Fruit fly (Drosophila melanogaster) whole organism, embryonic: Measurements from ENCODE around the gene CG12948.

Source experiments
- Abd-B ChIP-seq: fragments of 200-800 bp; sonication (Bioruptor generic); optimal IDR thresholded peaks from 2 replicates; lab custom pipeline; 2018; ENCODE audit warnings: missing biosample characterization, mild to moderate bottlenecking, missing genetic modification characterization, moderate library complexity
- Adf1 ChIP-seq: fragments of 200-800 bp; sonication (Bioruptor generic); IDR thresholded peaks from 2 replicates; pipeline ENCODE4 v1.3.6; 2022; ENCODE audit warnings: missing biosample characterization, missing genetic modification characterization
- Atf6 ChIP-seq: fragments of 200-800 bp; sonication (Bioruptor generic); IDR thresholded peaks from 2 replicates; pipeline ENCODE4 v1.3.6; 2022; ENCODE audit warnings: missing biosample characterization, missing genetic modification characterization
- CG10462 ChIP-seq: fragments of 200-800 bp; sonication (Bioruptor generic); optimal IDR thresholded peaks from 2 replicates; lab custom pipeline; 2016; ENCODE audit warnings: missing biosample characterization, missing genetic modification characterization
- CG10543 ChIP-seq: fragments of 200-800 bp; sonication (Bioruptor generic); optimal IDR thresholded peaks from 3 replicates; lab custom pipeline; 2017; ENCODE audit warnings: missing biosample characterization, mild to moderate bottlenecking, missing genetic modification characterization, moderate library complexity
- CG10979 ChIP-seq: fragments of 200-800 bp; sonication (Bioruptor generic); optimal IDR thresholded peaks from 2 replicates; lab custom pipeline; 2018; ENCODE audit warnings: missing biosample characterization, mild to moderate bottlenecking, missing genetic modification characterization, moderate library complexity
- CG11093 ChIP-seq: fragments of 200-800 bp; sonication (Bioruptor generic); IDR thresholded peaks from 3 replicates; pipeline ENCODE4 v1.3.6; 2022; ENCODE audit warnings: missing biosample characterization, missing genetic modification characterization
- CG11560 ChIP-seq: fragments of 200-800 bp; sonication (Bioruptor generic); IDR thresholded peaks from 3 replicates; pipeline ENCODE4 v1.3.6; 2022; ENCODE audit warnings: missing biosample characterization, missing genetic modification characterization
- CG12155 ChIP-seq: fragments of 200-800 bp; sonication (Bioruptor generic); optimal IDR thresholded peaks from 3 replicates; lab custom pipeline; 2016; ENCODE audit warnings: missing biosample characterization, missing genetic modification characterization
- CG12236 ChIP-seq: fragments of 200-800 bp; sonication (Bioruptor generic); optimal IDR thresholded peaks from 2 replicates; lab custom pipeline; 2016; ENCODE audit warnings: missing biosample characterization, missing genetic modification characterization
- CG12299 ChIP-seq: fragments of 200-800 bp; sonication (Bioruptor generic); optimal IDR thresholded peaks from 2 replicates; lab custom pipeline; 2018; ENCODE audit warnings: missing biosample characterization, mild to moderate bottlenecking, missing genetic modification characterization
- CG13424 ChIP-seq: fragments of 200-800 bp; sonication (Bioruptor generic); optimal IDR thresholded peaks from 2 replicates; lab custom pipeline; 2019; ENCODE audit warnings: missing biosample characterization, mild to moderate bottlenecking, missing genetic modification characterization, moderate library complexity
- CG14441 ChIP-seq: fragments of 200-800 bp; sonication (Bioruptor generic); IDR thresholded peaks from 2 replicates; pipeline ENCODE4 v1.3.6; 2022; ENCODE audit warnings: missing biosample characterization, missing genetic modification characterization
- CG14710 ChIP-seq: fragments of 200-800 bp; sonication (Bioruptor generic); optimal IDR thresholded peaks from 3 replicates; lab custom pipeline; 2019; ENCODE audit warnings: missing biosample characterization, mild to moderate bottlenecking, missing genetic modification characterization, moderate library complexity
- CG17829 ChIP-seq: fragments of 200-800 bp; optimal IDR thresholded peaks from 2 replicates; lab custom pipeline; 2019; ENCODE audit warnings: missing biosample characterization, mild to moderate bottlenecking, missing genetic modification characterization, moderate library complexity
- CG18262 ChIP-seq: fragments of 200-800 bp; optimal IDR thresholded peaks from 3 replicates; lab custom pipeline; 2019; ENCODE audit warnings: missing biosample characterization, mild to moderate bottlenecking, missing genetic modification characterization, moderate library complexity
- CG31365 ChIP-seq: fragments of 200-800 bp; sonication (Bioruptor generic); optimal IDR thresholded peaks from 2 replicates; lab custom pipeline; 2018; ENCODE audit warnings: missing biosample characterization, mild to moderate bottlenecking, missing genetic modification characterization
- CG31441 ChIP-seq: fragments of 200-800 bp; sonication (Bioruptor generic); IDR thresholded peaks from 2 replicates; pipeline ENCODE4 v1.3.6; 2022; ENCODE audit warnings: missing biosample characterization, missing genetic modification characterization
- CG4820 ChIP-seq: fragments of 200-800 bp; sonication (Bioruptor generic); optimal IDR thresholded peaks from 3 replicates; lab custom pipeline; 2016; ENCODE audit warnings: missing biosample characterization, missing genetic modification characterization
- CG8089 ChIP-seq: fragments of 200-800 bp; sonication (Bioruptor generic); optimal IDR thresholded peaks from 3 replicates; lab custom pipeline; 2016; ENCODE audit warnings: missing biosample characterization, missing genetic modification characterization
- Dek ChIP-seq: fragments of 200-800 bp; sonication (Bioruptor generic); optimal IDR thresholded peaks from 3 replicates; lab custom pipeline; 2019; ENCODE audit warnings: missing biosample characterization, mild to moderate bottlenecking, missing genetic modification characterization, moderate library complexity
- Elba2 ChIP-seq: fragments of 200-800 bp; sonication (Bioruptor generic); optimal IDR thresholded peaks from 3 replicates; lab custom pipeline; 2016; ENCODE audit warnings: missing biosample characterization, missing genetic modification characterization
- Ets65A ChIP-seq: fragments of 200-800 bp; sonication (Bioruptor generic); peaks from one replicate; lab custom pipeline; 2016; ENCODE audit warnings: missing biosample characterization, missing genetic modification characterization
- Ets97D ChIP-seq: fragments of 200-800 bp; sonication (Bioruptor generic); optimal IDR thresholded peaks from 3 replicates; lab custom pipeline; 2016; ENCODE audit warnings: missing biosample characterization, missing genetic modification characterization
- Fer2 ChIP-seq: fragments of 200-800 bp; sonication (Bioruptor generic); optimal IDR thresholded peaks from 2 replicates; lab custom pipeline; 2018; ENCODE audit warnings: missing biosample characterization, mild to moderate bottlenecking, missing genetic modification characterization, moderate library complexity
- H2.0 ChIP-seq: fragments of 200-800 bp; sonication (Bioruptor generic); IDR thresholded peaks from 2 replicates; pipeline ENCODE4 v1.3.6; 2022; ENCODE audit warnings: missing biosample characterization, missing genetic modification characterization
- Hr3 ChIP-seq: fragments of 200-800 bp; sonication (Bioruptor generic); optimal IDR thresholded peaks from 3 replicates; lab custom pipeline; 2016; ENCODE audit warnings: missing biosample characterization, missing genetic modification characterization
- Hr39 ChIP-seq: fragments of >200 bp; optimal IDR thresholded peaks from 2 replicates; lab custom pipeline; 2017
- NC2α ChIP-seq: fragments of 200-800 bp; sonication (Bioruptor generic); optimal IDR thresholded peaks from 2 replicates; lab custom pipeline; 2016; ENCODE audit warnings: missing biosample characterization, missing genetic modification characterization
- Neu2 ChIP-seq: fragments of 200-800 bp; sonication (Bioruptor generic); optimal IDR thresholded peaks from 3 replicates; lab custom pipeline; 2016; ENCODE audit warnings: missing biosample characterization, missing genetic modification characterization, borderline replicate concordance
- Ptx1 ChIP-seq: fragments of 200-800 bp; sonication (Bioruptor generic); IDR thresholded peaks from 2 replicates; pipeline ENCODE4 v1.3.6; 2022; ENCODE audit warnings: missing biosample characterization, missing genetic modification characterization
- Sox102F ChIP-seq: fragments of 200-800 bp; sonication (Bioruptor generic); optimal IDR thresholded peaks from 2 replicates; lab custom pipeline; 2018; ENCODE audit warnings: missing biosample characterization, mild to moderate bottlenecking, missing genetic modification characterization, moderate library complexity
- ab ChIP-seq: fragments of 200-800 bp; sonication (Bioruptor generic); optimal IDR thresholded peaks from 2 replicates; lab custom pipeline; 2016; ENCODE audit warnings: missing biosample characterization, missing genetic modification characterization
- bcd ChIP-seq: fragments of 200-800 bp; sonication (Bioruptor generic); optimal IDR thresholded peaks from 2 replicates; lab custom pipeline; 2017; ENCODE audit warnings: missing biosample characterization, mild to moderate bottlenecking, missing genetic modification characterization
- cad ChIP-seq: fragments of >200 bp; optimal IDR thresholded peaks from 2 replicates; lab custom pipeline; 2017; ENCODE audit warnings: missing biosample characterization, missing genetic modification characterization
- danr ChIP-seq: fragments of 200-800 bp; sonication (Bioruptor generic); IDR thresholded peaks from 2 replicates; pipeline ENCODE4 v1.3.6; 2022; ENCODE audit warnings: missing biosample characterization, missing genetic modification characterization
- dpn ChIP-seq, 2 experiments: fragments of 200-800 bp; sonication (Bioruptor generic); optimal IDR thresholded peaks; 3 replicates each; lab custom pipeline; 2016; ENCODE audit warnings: missing biosample characterization in 2 of 2, missing genetic modification characterization in 2 of 2
- fru ChIP-seq: fragments of >200 bp; optimal IDR thresholded peaks from 2 replicates; lab custom pipeline; 2017
- fu2 ChIP-seq: fragments of 200-800 bp; sonication (Bioruptor generic); optimal IDR thresholded peaks from 2 replicates; lab custom pipeline; 2016; ENCODE audit warnings: missing biosample characterization, missing genetic modification characterization
- gcm2 ChIP-seq: fragments of 200-800 bp; sonication (Bioruptor generic); optimal IDR thresholded peaks from 2 replicates; lab custom pipeline; 2016; ENCODE audit warnings: missing biosample characterization, missing genetic modification characterization
- gsb-n ChIP-seq: fragments of 200-800 bp; sonication (Bioruptor generic); optimal IDR thresholded peaks from 3 replicates; lab custom pipeline; 2018; ENCODE audit warnings: missing biosample characterization, mild to moderate bottlenecking, missing genetic modification characterization
- ham ChIP-seq: fragments of 200-800 bp; sonication (Bioruptor generic); IDR thresholded peaks from 2 replicates; pipeline ENCODE4 v1.3.6; 2022; ENCODE audit warnings: missing biosample characterization, missing genetic modification characterization
- ind ChIP-seq: fragments of 200-800 bp; sonication (Bioruptor generic); optimal IDR thresholded peaks from 3 replicates; lab custom pipeline; 2016; ENCODE audit warnings: missing biosample characterization, missing genetic modification characterization
- maf-S ChIP-seq: fragments of 200-800 bp; sonication (Bioruptor generic); optimal IDR thresholded peaks from 2 replicates; lab custom pipeline; 2016; ENCODE audit warnings: missing biosample characterization, missing genetic modification characterization
- mam ChIP-seq: fragments of 200-800 bp; sonication (Bioruptor generic); optimal IDR thresholded peaks from 3 replicates; lab custom pipeline; 2016; ENCODE audit warnings: missing biosample characterization, missing genetic modification characterization
- oc ChIP-seq: fragments of 200-800 bp; sonication (Bioruptor generic); optimal IDR thresholded peaks from 2 replicates; lab custom pipeline; 2018; ENCODE audit warnings: missing biosample characterization, mild to moderate bottlenecking, missing genetic modification characterization, moderate library complexity
- salm ChIP-seq: fragments of 200-800 bp; sonication (Bioruptor generic); optimal IDR thresholded peaks from 2 replicates; lab custom pipeline; 2018; ENCODE audit warnings: missing biosample characterization, mild to moderate bottlenecking, missing genetic modification characterization
- schlank ChIP-seq: fragments of 200-800 bp; sonication (Bioruptor generic); optimal IDR thresholded peaks from 2 replicates; lab custom pipeline; 2018; ENCODE audit warnings: missing biosample characterization, mild to moderate bottlenecking, missing genetic modification characterization
- shn ChIP-seq: fragments of 200-800 bp; sonication (Bioruptor generic); optimal IDR thresholded peaks from 3 replicates; lab custom pipeline; 2016; ENCODE audit warnings: missing biosample characterization, missing genetic modification characterization
- sisA ChIP-seq: fragments of 200-800 bp; sonication (Bioruptor generic); IDR thresholded peaks from 2 replicates; pipeline ENCODE4 v1.3.6; 2022; ENCODE audit warnings: missing biosample characterization, missing genetic modification characterization
- sqz ChIP-seq: fragments of 200-800 bp; sonication (Bioruptor generic); optimal IDR thresholded peaks from 3 replicates; lab custom pipeline; 2018; ENCODE audit warnings: missing biosample characterization, mild to moderate bottlenecking, missing genetic modification characterization
- sr ChIP-seq: fragments of 200-800 bp; sonication (Bioruptor generic); IDR thresholded peaks from 3 replicates; pipeline ENCODE4 v1.3.6; 2022; ENCODE audit warnings: missing biosample characterization, missing genetic modification characterization
- toy ChIP-seq: fragments of 200-800 bp; sonication (Bioruptor generic); IDR thresholded peaks from 2 replicates; pipeline ENCODE4 v1.3.6; 2022; ENCODE audit warnings: missing biosample characterization, missing genetic modification characterization
- zfh1 ChIP-seq: fragments of 200-800 bp; sonication (Bioruptor generic); IDR thresholded peaks from 3 replicates; pipeline ENCODE4 v1.3.6; 2022; ENCODE audit warnings: missing biosample characterization, missing genetic modification characterization

Gene CG12948

dm6 chr3R:9702567-9702966 lies 45.0 kb downstream of the CG12948 start (continued):
- TF ChIP-seq bcd (GFP tag; lab: Kevin White, UChicago) (peak; percentile 88), mam (GFP tag; lab: Kevin White, UChicago) (peak; percentile 86), Fer2 (tag; lab: Kevin White, UChicago) (peak; percentile 51), CG18262 (tag; lab: Kevin White, UChicago) (peak; percentile 89), CG8089 (peak; percentile 80), schlank (tag; lab: Kevin White, UChicago) (peak; percentile 82), CG10462 (peak; percentile 70), CG31365 (peak; percentile 83), gsb-n (tag; lab: Kevin White, UChicago) (peak; percentile 79), CG4820 (GFP tag; lab: Kevin White, UChicago) (peak; percentile 88), sqz (GFP tag; lab: Kevin White, UChicago) (peak; percentile 89), Neu2 (no peak), CG10543 (peak; percentile 42), Ptx1 (GFP tag; lab: Robert Waterston, UW) (no peak), CG12155 (GFP tag; lab: Kevin White, UChicago) (peak; percentile 77), CG12236 (GFP tag; lab: Kevin White, UChicago) (peak; percentile 74), toy (GFP tag; lab: Robert Waterston, UW) (no peak), Elba2 (GFP tag; lab: Kevin White, UChicago) (no peak), CG11560 (no peak), NC2α (GFP tag; lab: Kevin White, UChicago) (peak; percentile 72), Sox102F (peak; percentile 90), CG12299 (tag; lab: Kevin White, UChicago) (peak; percentile 86), Ets97D (peak; percentile 69), maf-S (GFP tag; lab: Kevin White, UChicago) (peak; percentile 78), Dek (tag; lab: Kevin White, UChicago) (peak; percentile 89), ab (peak; percentile 70), ham (no peak), shn (GFP tag; lab: Kevin White, UChicago) (peak; percentile 82), CG11093 (GFP tag; lab: Robert Waterston, UW) (peak; percentile 82; the same call in 2 of the 3 replicates), gcm2 (GFP tag; lab: Kevin White, UChicago) (peak; percentile 85), H2.0 (GFP tag; lab: Robert Waterston, UW) (no peak), sisA (GFP tag; lab: Robert Waterston, UW) (no peak), Ets65A (peak; percentile 95), CG14441 (GFP tag; lab: Robert Waterston, UW) (no peak), CG13424 (peak; percentile 87), salm (tag; lab: Kevin White, UChicago) (peak; percentile 87), ind (GFP tag; lab: Kevin White, UChicago) (peak; percentile 92), sr (GFP tag; lab: Robert Waterston, UW) (no peak), Abd-B (peak; percentile 78), dpn (GFP tag; optimal IDR thresholded peaks at IDR 0.05; lab: Kevin White, UChicago) (peak; percentile 84 to 87), Hr39 (lab: Kevin White, UChicago) (no peak), Adf1 (no peak), fru (lab: Kevin White, UChicago) (no peak), zfh1 (no peak), CG31441 (GFP tag; lab: Robert Waterston, UW) (no peak), CG17829 (tag; lab: Kevin White, UChicago) (peak; percentile 86), oc (tag; lab: Kevin White, UChicago) (peak; percentile 89), danr (GFP tag; lab: Robert Waterston, UW) (no peak), CG10979 (peak; percentile 84), fu2 (GFP tag; lab: Kevin White, UChicago) (peak; percentile 69), Hr3 (GFP tag; lab: Kevin White, UChicago) (peak; percentile 82), Atf6 (GFP tag; lab: Robert Waterston, UW) (no peak), CG14710 (tag; lab: Kevin White, UChicago) (peak; percentile 82), cad (no peak)
